Worm (Caenorhabditis elegans) whole organism, late embryonic: ENCODE measurements around the gene ZK550.2.

Source experiments
- C08G9.2 ChIP-seq: sonication (generic microtip); optimal IDR thresholded peaks from 2 replicates; lab custom pipeline; 2016; ENCODE audit warnings: mild to moderate bottlenecking, missing genetic modification characterization, moderate library complexity, missing compliant biosample characterization
- C38D4.7 ChIP-seq: fragments of 200-800 bp; sonication (Bioruptor generic); optimal IDR thresholded peaks from 2 replicates; lab custom pipeline; 2018; ENCODE audit warnings: mild to moderate bottlenecking, missing genetic modification characterization, moderate library complexity, missing compliant biosample characterization
- F13H6.1 ChIP-seq: sonication (generic microtip); optimal IDR thresholded peaks from 2 replicates; lab custom pipeline; 2016; ENCODE audit warnings: missing genetic modification characterization, missing compliant biosample characterization
- K02D7.2 ChIP-seq: sonication (generic microtip); optimal IDR thresholded peaks from 2 replicates; lab custom pipeline; 2017; ENCODE audit warnings: mild to moderate bottlenecking, missing genetic modification characterization, missing compliant biosample characterization
- K09A11.1 ChIP-seq: sonication (generic microtip); optimal IDR thresholded peaks from 2 replicates; lab custom pipeline; 2017; ENCODE audit warnings: antibody characterized with exemption, mild to moderate bottlenecking, missing genetic modification characterization, missing compliant biosample characterization; ENCODE audit not compliant: insufficient read depth
- T23F11.4 ChIP-seq: fragments of 200-800 bp; sonication (Bioruptor generic); optimal IDR thresholded peaks from 2 replicates; lab custom pipeline; 2018; ENCODE audit warnings: mild to moderate bottlenecking, missing genetic modification characterization, missing compliant biosample characterization
- Y22D7AL.16 ChIP-seq: sonication (generic microtip); optimal IDR thresholded peaks from 2 replicates; lab custom pipeline; 2016; ENCODE audit warnings: missing genetic modification characterization, missing compliant biosample characterization
- ahr-1 ChIP-seq: sonication (generic microtip); optimal IDR thresholded peaks from 2 replicates; lab custom pipeline; 2016; ENCODE audit warnings: missing genetic modification characterization, missing compliant biosample characterization
- ceh-14 ChIP-seq: sonication (generic microtip); optimal IDR thresholded peaks from 2 replicates; lab custom pipeline; 2016; ENCODE audit warnings: missing genotype, missing genetic modification characterization, missing compliant biosample characterization
- ceh-18 ChIP-seq: sonication (generic microtip); optimal IDR thresholded peaks from 2 replicates; lab custom pipeline; 2016; ENCODE audit warnings: missing genetic modification characterization, missing compliant biosample characterization
- ceh-2 ChIP-seq: sonication (generic microtip); optimal IDR thresholded peaks from 2 replicates; lab custom pipeline; 2016; ENCODE audit warnings: missing genotype, missing genetic modification characterization, missing compliant biosample characterization
- ceh-31 ChIP-seq: sonication (generic microtip); optimal IDR thresholded peaks from 2 replicates; lab custom pipeline; 2016; ENCODE audit warnings: missing genetic modification characterization, missing compliant biosample characterization
- dmd-4 ChIP-seq: sonication (generic microtip); optimal IDR thresholded peaks from 2 replicates; lab custom pipeline; 2016; ENCODE audit warnings: borderline replicate concordance, missing genetic modification characterization, missing compliant biosample characterization
- elt-4 ChIP-seq: sonication (generic microtip); optimal IDR thresholded peaks from 2 replicates; lab custom pipeline; 2016; ENCODE audit warnings: missing genetic modification characterization, missing compliant biosample characterization
- ets-4 ChIP-seq: sonication (generic microtip); optimal IDR thresholded peaks from 2 replicates; lab custom pipeline; 2016; ENCODE audit warnings: missing genetic modification characterization, missing compliant biosample characterization
- eyg-1 ChIP-seq: sonication (generic microtip); optimal IDR thresholded peaks from 2 replicates; lab custom pipeline; 2016; ENCODE audit warnings: missing genotype, missing genetic modification characterization, missing compliant biosample characterization
- fkh-10 ChIP-seq: fragments of 150-350 bp; optimal IDR thresholded peaks from 2 replicates; lab custom pipeline; 2014; ENCODE audit warnings: missing biosample characterization, missing genetic modification reagents, missing genetic modification characterization
- fkh-6 ChIP-seq: sonication (generic microtip); optimal IDR thresholded peaks from 2 replicates; lab custom pipeline; 2016; ENCODE audit warnings: missing genetic modification characterization, missing compliant biosample characterization
- gmeb-2 ChIP-seq: sonication (generic microtip); optimal IDR thresholded peaks from 2 replicates; lab custom pipeline; 2016; ENCODE audit warnings: missing genetic modification characterization, inconsistent platforms, missing compliant biosample characterization
- hlh-13 ChIP-seq: fragments of 200-800 bp; sonication (Bioruptor generic); optimal IDR thresholded peaks from 2 replicates; lab custom pipeline; 2018; ENCODE audit warnings: mild to moderate bottlenecking, missing genetic modification characterization, missing compliant biosample characterization
- hlh-15 ChIP-seq: sonication (generic microtip); optimal IDR thresholded peaks from 2 replicates; lab custom pipeline; 2016; ENCODE audit warnings: missing genetic modification characterization, missing compliant biosample characterization
- hlh-8 ChIP-seq: sonication (generic microtip); optimal IDR thresholded peaks from 2 replicates; lab custom pipeline; 2016; ENCODE audit warnings: missing genotype, missing genetic modification characterization, missing compliant biosample characterization
- nfya-1 ChIP-seq: sonication (generic microtip); optimal IDR thresholded peaks from 2 replicates; lab custom pipeline; 2017; ENCODE audit warnings: missing genetic modification characterization, mild to moderate bottlenecking, missing compliant biosample characterization, antibody characterized with exemption, moderate library complexity
- odd-2 ChIP-seq: sonication (generic microtip); optimal IDR thresholded peaks from 2 replicates; lab custom pipeline; 2017; ENCODE audit warnings: antibody characterized with exemption, mild to moderate bottlenecking, missing genetic modification characterization, missing compliant biosample characterization
- pat-9 ChIP-seq: fragments of 200-800 bp; sonication (Bioruptor generic); optimal IDR thresholded peaks from 2 replicates; lab custom pipeline; 2018; ENCODE audit warnings: mild to moderate bottlenecking, missing genetic modification characterization, moderate library complexity, missing compliant biosample characterization
- pha-2 ChIP-seq: sonication (generic microtip); optimal IDR thresholded peaks from 2 replicates; lab custom pipeline; 2017; ENCODE audit warnings: mild to moderate bottlenecking, missing genetic modification characterization, missing compliant biosample characterization
- pha-4 ChIP-seq: fragments of 150-350 bp; optimal IDR thresholded peaks from 2 replicates; lab custom pipeline; 2018; ENCODE audit warnings: missing biosample characterization, missing genetic modification reagents, missing genetic modification characterization
- rnt-1 ChIP-seq: sonication (generic microtip); optimal IDR thresholded peaks from 2 replicates; lab custom pipeline; 2016; ENCODE audit warnings: missing genetic modification characterization, missing compliant biosample characterization
- sdc-2 ChIP-seq: sonication (generic microtip); optimal IDR thresholded peaks from 2 replicates; lab custom pipeline; 2016; ENCODE audit warnings: missing genotype, missing genetic modification characterization, missing compliant biosample characterization
- sox-4 ChIP-seq: sonication (generic microtip); optimal IDR thresholded peaks from 2 replicates; lab custom pipeline; 2017; ENCODE audit warnings: mild to moderate bottlenecking, missing genetic modification characterization, inconsistent platforms, missing compliant biosample characterization
- syd-9 ChIP-seq: sonication (generic microtip); optimal IDR thresholded peaks from 2 replicates; lab custom pipeline; 2016; ENCODE audit warnings: mild to moderate bottlenecking, missing genetic modification characterization, moderate library complexity, missing compliant biosample characterization
- tbx-2 ChIP-seq: sonication (generic microtip); optimal IDR thresholded peaks from 2 replicates; lab custom pipeline; 2016; ENCODE audit warnings: missing genetic modification characterization, missing compliant biosample characterization
- tbx-7 ChIP-seq: sonication (generic microtip); optimal IDR thresholded peaks from 2 replicates; lab custom pipeline; 2016; ENCODE audit warnings: missing genotype, missing genetic modification characterization, missing compliant biosample characterization
- ttx-3 ChIP-seq: sonication (generic microtip); optimal IDR thresholded peaks from 2 replicates; lab custom pipeline; 2016; ENCODE audit warnings: missing genetic modification reagents, missing genetic modification characterization, missing compliant biosample characterization
- unc-3 ChIP-seq, 2 experiments: fragments of 200-800 bp in 1 of 2; sonication (Bioruptor generic) in 1 of 2; sonication (generic microtip) in 1 of 2; conservative IDR thresholded peaks in 1 of 2; optimal IDR thresholded peaks in 1 of 2; 2 replicates each; pipeline versions ENCODE4 v1.3.6 to Lab custom; 2016 to 2022; ENCODE audit warnings: missing compliant biosample characterization in 2 of 2, missing genetic modification characterization in 2 of 2, missing genetic modification reagents in 1 of 2
- unc-42 ChIP-seq: sonication (generic microtip); optimal IDR thresholded peaks from 2 replicates; lab custom pipeline; 2016; ENCODE audit warnings: missing genotype, missing genetic modification characterization, missing compliant biosample characterization
- unc-55 ChIP-seq: sonication (generic microtip); optimal IDR thresholded peaks from 2 replicates; lab custom pipeline; 2017; ENCODE audit warnings: missing biosample characterization, missing genetic modification reagents, missing genetic modification characterization
- unc-86 ChIP-seq: sonication (generic microtip); optimal IDR thresholded peaks from 2 replicates; lab custom pipeline; 2016; ENCODE audit warnings: missing genetic modification characterization, missing compliant biosample characterization

ZK550.2 gene

DNA sequence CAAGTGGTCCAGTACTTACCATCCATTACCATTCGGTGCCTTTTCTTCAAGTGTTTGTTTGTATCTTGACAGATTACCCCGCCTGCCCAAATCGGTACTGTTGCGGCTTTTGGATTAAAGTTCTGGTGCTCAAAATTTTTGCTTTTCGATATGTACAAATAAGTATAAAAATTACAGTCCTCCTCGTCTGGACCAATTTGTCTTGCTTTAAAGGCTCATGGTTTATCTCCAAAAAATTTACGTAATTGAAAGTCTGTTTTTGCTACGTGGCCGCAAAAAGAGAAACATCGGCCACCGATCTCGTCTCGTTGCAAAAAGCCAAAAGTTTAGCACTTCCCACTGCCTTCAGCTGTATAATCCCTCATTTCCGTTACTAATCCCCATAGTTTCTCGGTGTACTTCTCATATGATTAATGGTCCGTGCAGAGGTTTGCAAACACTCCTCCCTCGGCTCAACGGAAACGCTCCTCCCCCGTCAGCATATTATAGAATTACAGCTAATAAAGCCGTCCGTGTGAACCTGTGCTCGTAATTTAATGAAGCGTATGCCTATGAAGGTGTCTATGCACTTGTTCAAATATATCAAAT lies 22.0 kb downstream of the ZK550.2 start:
- no peak for TF ChIP-seq eyg-1 (tag; lab: Kevin White, UChicago)
- TF ChIP-seq pha-2 = no peak
- no peak for TF ChIP-seq pat-9 (tag; lab: Kevin White, UChicago)
- TF ChIP-seq unc-42 (tag; lab: Kevin White, UChicago) = peak; percentile 8
- no peak for TF ChIP-seq K09A11.1 (tag; lab: Kevin White, UChicago)

ce11 chrIV:17268069-17268468 lies 22.7 kb downstream of the ZK550.2 start:
- TF ChIP-seq hlh-15 (no peak), unc-42 (tag; lab: Kevin White, UChicago) (no peak), ttx-3 (tag; lab: Kevin White, UChicago) (no peak), odd-2 (tag; lab: Kevin White, UChicago) (no peak), hlh-13 (GFP tag; lab: Kevin White, UChicago) (no peak), Y22D7AL.16 (tag; lab: Kevin White, UChicago) (no peak), tbx-7 (tag; lab: Kevin White, UChicago) (no peak), unc-3 (GFP tag; conservative IDR thresholded peaks at IDR 0.05; lab: Robert Waterston, UW) (no peak), unc-3 (tag; optimal IDR thresholded peaks at IDR 0.05; lab: Kevin White, UChicago) (no peak), ceh-2 (tag; lab: Kevin White, UChicago) (no peak), nfya-1 (no peak), C38D4.7 (GFP tag; lab: Kevin White, UChicago) (no peak), T23F11.4 (GFP tag; lab: Kevin White, UChicago) (no peak), pha-4 (tag; lab: Kevin White, UChicago) (no peak), ahr-1 (tag; lab: Kevin White, UChicago) (no peak), K02D7.2 (tag; lab: Kevin White, UChicago) (no peak), sdc-2 (tag; lab: Kevin White, UChicago) (no peak), gmeb-2 (no peak), dmd-4 (no peak)
- TF ChIP-seq, all 69 proteins: peak for 0

ce11 chrIV:17268628-17269027 lies 23.2 kb downstream of the ZK550.2 start:
- peak; percentile 84 for TF ChIP-seq unc-55
- no peak for TF ChIP-seq unc-3 (GFP tag; conservative IDR thresholded peaks at IDR 0.05; lab: Robert Waterston, UW)
- no peak for TF ChIP-seq unc-3 (tag; optimal IDR thresholded peaks at IDR 0.05; lab: Kevin White, UChicago)
- TF ChIP-seq tbx-2 (tag; lab: Kevin White, UChicago) = peak; percentile 69
- no peak for TF ChIP-seq unc-86 (tag; lab: Kevin White, UChicago)
- TF ChIP-seq hlh-8 (tag; lab: Kevin White, UChicago) = no peak
- no peak for TF ChIP-seq ets-4
- no peak for TF ChIP-seq elt-4 (tag; lab: Kevin White, UChicago)
- no peak for TF ChIP-seq sox-4 (tag; lab: Kevin White, UChicago)
- peak; percentile 93 for TF ChIP-seq unc-42 (tag; lab: Kevin White, UChicago)
- peak; percentile 48 for TF ChIP-seq ceh-14 (tag; lab: Kevin White, UChicago)
- TF ChIP-seq C08G9.2 (tag; lab: Kevin White, UChicago) = no peak
- no peak for TF ChIP-seq fkh-10 (GFP tag; lab: Kevin White, UChicago)
- peak; percentile 36 for TF ChIP-seq syd-9 (tag; lab: Kevin White, UChicago)
- no peak for TF ChIP-seq C38D4.7 (GFP tag; lab: Kevin White, UChicago)
- TF ChIP-seq ceh-31 (tag; lab: Kevin White, UChicago) = peak; percentile 53
- TF ChIP-seq nfya-1 = peak; percentile 53
- TF ChIP-seq eyg-1 (tag; lab: Kevin White, UChicago) = no peak
- peak; percentile 5 for TF ChIP-seq K09A11.1 (tag; lab: Kevin White, UChicago)
- peak; percentile 44 for TF ChIP-seq ceh-18
- TF ChIP-seq fkh-6 (tag; lab: Kevin White, UChicago) = peak; percentile 74
- TF ChIP-seq rnt-1 (tag; lab: Kevin White, UChicago) = peak; percentile 65
- TF ChIP-seq F13H6.1 (tag; lab: Kevin White, UChicago) = peak; percentile 31
